Fruit fly (Drosophila melanogaster): ENCODE data around the gene CG6026.

CG6026 gene

dm6 chr3R:19070222-19070949 is 37.0 kb downstream of the CG6026 start (continued):
- TF ChIP-seq Hey (tag; optimal IDR thresholded peaks at IDR 0.05): peak; percentile 42
- peak; percentile 50 for TF ChIP-seq crol (GFP tag; IDR thresholded peaks at IDR 0.05)
- TF ChIP-seq CG15601 (tag; optimal IDR thresholded peaks at IDR 0.05): no peak
- TF ChIP-seq az2 (GFP tag; optimal IDR thresholded peaks at IDR 0.05): no peak
- TF ChIP-seq dmrt99B (tag; optimal IDR thresholded peaks at IDR 0.05): no peak
- TF ChIP-seq CG7786 (GFP tag; optimal IDR thresholded peaks at IDR 0.05): no peak
- TF ChIP-seq sna (GFP tag; IDR thresholded peaks at IDR 0.05; ENCODE audit: partially characterized antibody): no peak
- no peak for TF ChIP-seq kni (GFP tag; optimal IDR thresholded peaks at IDR 0.05)
- no peak for TF ChIP-seq CoRest (tag; optimal IDR thresholded peaks at IDR 0.05)
- TF ChIP-seq HLHmδ (GFP tag; optimal IDR thresholded peaks at IDR 0.05): no peak
- no peak for TF ChIP-seq unc-4 (GFP tag; IDR thresholded peaks at IDR 0.05; ENCODE audit: partially characterized antibody)
- no peak for TF ChIP-seq CG16863 (GFP tag; optimal IDR thresholded peaks at IDR 0.05)
- peak; percentile 75 for TF ChIP-seq sens (GFP tag)

dm6 chr3R:19071951-19072350 is 38.6 kb downstream of the CG6026 start:
- TF ChIP-seq CG18599 (GFP tag; optimal IDR thresholded peaks at IDR 0.05) (no peak), twi (tag; optimal IDR thresholded peaks at IDR 0.05) (peak; percentile 45), PHDP (tag; optimal IDR thresholded peaks at IDR 0.05) (no peak)

DNA sequence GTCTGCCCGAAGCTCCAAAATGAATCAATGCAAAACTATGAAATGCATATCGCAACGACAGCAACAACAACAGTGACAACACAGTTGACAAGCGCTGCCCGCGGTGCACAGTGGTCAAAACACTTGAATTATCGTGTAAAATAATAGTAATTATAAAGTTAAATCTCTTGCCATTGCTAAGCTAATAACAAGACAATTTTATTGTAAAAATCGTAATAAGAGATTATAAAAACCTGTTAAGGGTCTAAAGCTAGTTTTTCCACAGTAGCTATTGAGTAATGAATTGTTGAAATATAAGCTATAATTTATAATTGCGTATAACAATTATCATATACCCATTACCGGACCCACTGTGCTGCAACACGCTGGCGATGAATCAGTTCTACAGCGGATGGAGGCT is 39.7 kb downstream of the CG6026 start:
- peak; percentile 49 for TF ChIP-seq CG13424 (tag; optimal IDR thresholded peaks at IDR 0.05)
- peak; percentile 54 for TF ChIP-seq lmd (GFP tag; IDR thresholded peaks at IDR 0.05)
- no peak for TF ChIP-seq shn (GFP tag; optimal IDR thresholded peaks at IDR 0.05)
- TF ChIP-seq nmo (GFP tag; optimal IDR thresholded peaks at IDR 0.05): peak; percentile 86
- peak; percentile 70 for TF ChIP-seq CG6254 (GFP tag; optimal IDR thresholded peaks at IDR 0.05)
- TF ChIP-seq CG15601 (tag; optimal IDR thresholded peaks at IDR 0.05): peak; percentile 38
- TF ChIP-seq lola (GFP tag; optimal IDR thresholded peaks at IDR 0.05): peak in 1 of 3 experiments; percentile 70
- peak; percentile 7 for TF ChIP-seq CG16815 (GFP tag; optimal IDR thresholded peaks at IDR 0.05)
- peak; percentile 23; the same call in 1 of the 2 replicates for TF ChIP-seq E2f2 (GFP tag; IDR thresholded peaks at IDR 0.05)
- peak; percentile 27 for TF ChIP-seq kay (GFP tag; optimal IDR thresholded peaks at IDR 0.05)
- TF ChIP-seq PHDP (tag; optimal IDR thresholded peaks at IDR 0.05): peak; percentile 62
- peak; percentile 11 for TF ChIP-seq Hr3 (GFP tag; optimal IDR thresholded peaks at IDR 0.05)
- no peak for TF ChIP-seq mld (GFP tag; IDR thresholded peaks at IDR 0.05; ENCODE audit: partially characterized antibody)
- peak; percentile 61 for TF ChIP-seq gsb-n (tag; optimal IDR thresholded peaks at IDR 0.05)
- no peak for TF ChIP-seq Elba2 (GFP tag; optimal IDR thresholded peaks at IDR 0.05)
- TF ChIP-seq z (GFP tag; IDR thresholded peaks at IDR 0.05): no peak
- TF ChIP-seq Hey (tag; optimal IDR thresholded peaks at IDR 0.05): no peak
- TF ChIP-seq ken (GFP tag; IDR thresholded peaks at IDR 0.05): peak; percentile 40; the same call in 1 of the 3 replicates
- no peak for TF ChIP-seq CrebB (tag; optimal IDR thresholded peaks at IDR 0.05)
- TF ChIP-seq CG7786 (GFP tag; optimal IDR thresholded peaks at IDR 0.05): no peak
- TF ChIP-seq Rfx (GFP tag; IDR thresholded peaks at IDR 0.05): no peak
- peak; percentile 75 for TF ChIP-seq CG17829 (tag; optimal IDR thresholded peaks at IDR 0.05)
- peak; percentile 47 for TF ChIP-seq CG7556 (GFP tag; optimal IDR thresholded peaks at IDR 0.05)
- no peak for TF ChIP-seq BEAF-32 (GFP tag; optimal IDR thresholded peaks at IDR 0.05)
- peak; percentile 11 for TF ChIP-seq CG12299 (tag; optimal IDR thresholded peaks at IDR 0.05)
- peak; percentile 51; the same call in 1 of the 3 replicates for TF ChIP-seq dysf (GFP tag; IDR thresholded peaks at IDR 0.05)
- peak; percentile 68 for TF ChIP-seq Oli (tag; optimal IDR thresholded peaks at IDR 0.05)
- peak; percentile 70 for TF ChIP-seq dmrt11E (tag; optimal IDR thresholded peaks at IDR 0.05)
- TF ChIP-seq CG8388 (GFP tag; optimal IDR thresholded peaks at IDR 0.05): peak; percentile 59
- no peak for TF ChIP-seq CG10274 (GFP tag; optimal IDR thresholded peaks at IDR 0.05)
- no peak for TF ChIP-seq Poxn (GFP tag; IDR thresholded peaks at IDR 0.05)
- peak; percentile 62 for TF ChIP-seq Asciz (GFP tag; optimal IDR thresholded peaks at IDR 0.05)
- TF ChIP-seq CG2875 (GFP tag; optimal IDR thresholded peaks at IDR 0.05): peak; percentile 51
